Fruit fly (Drosophila melanogaster): ENCODE measurements around the gene CG32201.

The CG32201 gene

DNA sequence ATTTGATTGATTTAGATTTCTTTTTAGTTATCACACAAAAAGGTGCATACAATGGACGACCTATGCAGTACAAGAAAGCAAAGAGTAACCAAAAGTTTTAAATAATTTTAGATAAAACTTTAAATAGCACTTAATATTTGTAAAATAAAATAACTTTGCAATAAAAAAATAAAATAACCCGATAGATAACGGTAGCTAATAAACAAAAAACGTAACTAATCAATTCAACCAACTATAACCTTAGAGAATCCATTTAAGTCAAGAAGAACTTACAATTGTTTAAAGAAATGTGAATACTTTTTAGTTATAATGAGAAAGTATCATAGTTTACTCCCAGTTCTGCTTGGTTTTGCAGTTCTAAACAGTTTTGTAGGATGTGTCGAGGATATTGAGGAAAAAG is at the start of gene CG32201:
Gene CG32201 (plus strand): TSS at position 301 of the 400 bp plus-strand sequence.
- TF ChIP-seq Dll (optimal IDR thresholded peaks at IDR 0.05) (no peak), usp (GFP tag; optimal IDR thresholded peaks at IDR 0.05) (no peak), EcR (GFP tag; optimal IDR thresholded peaks at IDR 0.05) (no peak), pan (optimal IDR thresholded peaks at IDR 0.05) (no peak), psq (optimal IDR thresholded peaks at IDR 0.05) (no peak), CG8478 (optimal IDR thresholded peaks at IDR 0.05) (no peak)

dm6 chr3L:18559958-18560357 is 49.5 kb upstream of the CG32201 start, which contains the start of gene AstC-R1:
Gene AstC-R1 (plus strand): TSS chr3L:18560258.
- TF ChIP-seq Dll (optimal IDR thresholded peaks at IDR 0.05) (no peak), psq (optimal IDR thresholded peaks at IDR 0.05) (no peak), usp (GFP tag; optimal IDR thresholded peaks at IDR 0.05) (no peak), CG8478 (optimal IDR thresholded peaks at IDR 0.05) (no peak), pan (optimal IDR thresholded peaks at IDR 0.05) (no peak), EcR (GFP tag; optimal IDR thresholded peaks at IDR 0.05) (no peak)

DNA sequence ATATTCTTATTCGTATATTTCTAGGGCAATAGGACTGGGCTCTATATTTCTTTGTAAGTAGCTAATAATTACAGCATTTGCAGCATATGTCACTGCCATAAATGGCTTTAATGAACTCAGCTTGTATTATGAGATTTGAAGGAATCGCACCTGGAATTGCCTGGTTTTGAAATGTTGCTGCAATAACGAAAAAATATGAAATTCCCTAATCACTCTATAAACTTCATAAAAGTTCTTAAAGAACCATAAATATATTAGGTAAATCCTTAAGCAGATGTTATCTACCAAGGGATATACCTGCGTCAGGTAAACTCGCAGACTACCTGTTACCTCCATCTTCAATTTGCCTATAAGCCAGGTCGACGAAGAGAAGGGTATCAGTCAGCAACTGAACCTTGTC is 21.0 kb upstream of the CG32201 start, which contains the start of gene CG7271:
Gene CG7271 (plus strand): TSS at position 373 of the 400 bp plus-strand sequence.
- no peak for TF ChIP-seq EcR (GFP tag; optimal IDR thresholded peaks at IDR 0.05)
- TF ChIP-seq pan (optimal IDR thresholded peaks at IDR 0.05), result no peak
- no peak for TF ChIP-seq Dll (optimal IDR thresholded peaks at IDR 0.05)
- no peak for TF ChIP-seq CG8478 (optimal IDR thresholded peaks at IDR 0.05)
- TF ChIP-seq usp (GFP tag; optimal IDR thresholded peaks at IDR 0.05), result no peak
- TF ChIP-seq psq (optimal IDR thresholded peaks at IDR 0.05), result no peak

DNA sequence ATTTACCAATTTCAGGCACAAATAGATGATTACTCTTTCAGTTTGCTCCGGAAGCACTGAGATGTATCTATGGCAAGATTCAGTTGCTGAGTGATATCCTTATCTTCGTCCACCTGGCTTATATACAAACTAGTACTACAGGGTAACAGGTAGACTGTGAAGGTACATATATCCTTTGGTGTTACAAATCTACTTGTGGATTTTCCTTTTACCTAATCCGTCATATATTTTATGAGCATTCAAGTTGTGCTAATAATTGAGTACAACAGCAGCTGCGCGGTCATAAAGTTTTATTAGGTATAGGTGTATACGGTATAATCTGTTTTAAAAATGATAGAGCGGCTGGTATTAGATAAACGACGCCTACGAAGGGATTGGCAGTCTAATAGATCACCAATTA is 15.7 kb upstream of the CG32201 start, which contains the start of gene term:
Gene term (minus strand): TSS at position 101 of the 400 bp plus-strand sequence.
- TF ChIP-seq Dll (optimal IDR thresholded peaks at IDR 0.05) (no peak), usp (GFP tag; optimal IDR thresholded peaks at IDR 0.05) (no peak), pan (optimal IDR thresholded peaks at IDR 0.05) (no peak), EcR (GFP tag; optimal IDR thresholded peaks at IDR 0.05) (no peak), psq (optimal IDR thresholded peaks at IDR 0.05) (no peak), CG8478 (optimal IDR thresholded peaks at IDR 0.05) (no peak)

DNA sequence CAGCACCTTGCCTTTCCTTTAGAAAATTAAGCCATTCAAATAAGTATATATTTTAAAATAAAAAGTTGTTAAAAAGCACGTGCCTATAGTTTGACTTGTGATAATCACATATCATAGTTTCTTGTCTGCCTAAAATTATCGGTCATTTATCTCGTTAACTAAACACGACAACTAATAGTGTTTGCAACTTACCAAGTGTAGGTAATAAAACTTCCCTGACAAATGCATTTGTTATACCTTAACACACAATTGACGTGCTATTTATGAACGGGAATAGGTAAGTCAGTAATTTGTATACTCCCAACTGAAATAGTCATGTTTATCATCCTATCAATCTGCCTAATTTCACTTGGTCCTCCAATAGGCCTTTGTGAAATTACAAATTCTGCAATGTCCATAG is 6.3 kb upstream of the CG32201 start, which contains the start of gene CG18234:
Gene CG18234 (plus strand): TSS at position 301 of the 400 bp plus-strand sequence.
- TF ChIP-seq EcR (GFP tag; optimal IDR thresholded peaks at IDR 0.05) (no peak), pan (optimal IDR thresholded peaks at IDR 0.05) (no peak), CG8478 (optimal IDR thresholded peaks at IDR 0.05) (no peak), Dll (optimal IDR thresholded peaks at IDR 0.05) (no peak), psq (optimal IDR thresholded peaks at IDR 0.05) (no peak)

DNA sequence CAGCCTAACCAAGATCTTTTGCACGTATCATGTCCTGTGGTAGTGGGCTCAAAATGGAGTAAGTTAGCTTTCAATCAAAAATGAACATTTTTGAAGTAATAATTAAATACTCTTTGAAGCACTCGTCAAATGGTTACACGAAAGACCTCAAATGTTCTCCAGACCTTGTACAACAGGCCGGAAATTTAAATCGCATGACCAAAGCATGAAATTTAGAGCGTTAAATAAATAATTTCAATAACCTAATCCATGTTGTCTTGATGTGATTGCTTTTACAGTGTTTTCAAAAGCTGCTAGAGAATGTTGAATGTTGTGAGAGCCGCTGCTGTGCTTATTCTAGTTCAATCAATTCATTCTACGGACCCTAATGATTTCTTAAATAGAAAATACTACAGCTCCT is 4.2 kb upstream of the CG32201 start, which contains the start of gene CG18233:
Gene CG18233 (plus strand): TSS at position 301 of the 400 bp plus-strand sequence.
- no peak for TF ChIP-seq EcR (GFP tag; optimal IDR thresholded peaks at IDR 0.05)
- no peak for TF ChIP-seq Dll (optimal IDR thresholded peaks at IDR 0.05)
- TF ChIP-seq psq (optimal IDR thresholded peaks at IDR 0.05), result no peak
- no peak for TF ChIP-seq CG8478 (optimal IDR thresholded peaks at IDR 0.05)
- no peak for TF ChIP-seq pan (optimal IDR thresholded peaks at IDR 0.05)
- no peak for TF ChIP-seq usp (GFP tag; optimal IDR thresholded peaks at IDR 0.05)

DNA sequence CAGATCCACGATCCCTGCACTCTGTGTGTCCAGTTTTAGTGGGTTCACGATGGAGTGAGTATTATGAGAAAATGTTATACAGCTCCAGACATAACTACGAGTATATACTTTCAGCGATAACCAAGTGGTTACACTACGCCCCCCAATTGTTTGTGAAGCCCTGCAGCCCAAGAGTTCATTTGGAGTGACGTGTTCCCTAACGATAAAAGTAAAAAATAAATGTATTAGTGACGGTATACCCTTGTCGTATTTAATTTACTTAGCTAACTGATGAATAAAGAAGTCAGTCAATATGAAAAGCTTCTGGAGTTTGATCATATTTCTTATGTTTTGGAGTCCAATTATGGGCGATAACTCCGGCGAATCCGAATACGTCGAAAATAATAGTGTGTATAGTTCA is 2.3 kb upstream of the CG32201 start, which contains the start of gene CG18231:
Gene CG18231 (plus strand): TSS at position 301 of the 400 bp plus-strand sequence.
- no peak for TF ChIP-seq usp (GFP tag; optimal IDR thresholded peaks at IDR 0.05)
- no peak for TF ChIP-seq Dll (optimal IDR thresholded peaks at IDR 0.05)
- TF ChIP-seq psq (optimal IDR thresholded peaks at IDR 0.05), result no peak
- no peak for TF ChIP-seq pan (optimal IDR thresholded peaks at IDR 0.05)
- no peak for TF ChIP-seq CG8478 (optimal IDR thresholded peaks at IDR 0.05)
- TF ChIP-seq EcR (GFP tag; optimal IDR thresholded peaks at IDR 0.05), result no peak

DNA sequence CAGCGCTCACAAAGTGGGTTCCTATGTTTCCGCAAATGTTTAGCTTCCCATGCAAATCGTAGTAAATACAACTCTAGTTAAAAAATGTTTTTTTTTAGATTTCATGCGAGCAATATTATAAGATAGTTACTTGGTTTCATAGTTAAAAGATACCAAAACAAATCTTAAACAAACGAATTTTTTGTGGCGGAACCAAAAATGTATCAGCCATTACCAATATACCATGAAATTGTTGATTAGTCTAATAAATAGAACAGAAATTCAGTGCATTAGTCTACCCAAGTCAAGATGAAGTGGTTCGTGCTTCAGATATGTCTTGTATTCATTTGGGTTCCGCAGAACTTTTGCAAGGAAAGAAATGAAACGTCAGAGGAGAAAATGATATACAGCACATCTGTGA is 2.2 kb downstream of the CG32201 start, which contains the start of gene CG32199:
Gene CG32199 (plus strand): TSS at position 301 of the 400 bp plus-strand sequence.
- TF ChIP-seq CG8478 (optimal IDR thresholded peaks at IDR 0.05), result no peak
- TF ChIP-seq psq (optimal IDR thresholded peaks at IDR 0.05), result no peak
- no peak for TF ChIP-seq pan (optimal IDR thresholded peaks at IDR 0.05)
- TF ChIP-seq EcR (GFP tag; optimal IDR thresholded peaks at IDR 0.05), result no peak
- TF ChIP-seq usp (GFP tag; optimal IDR thresholded peaks at IDR 0.05), result no peak
- TF ChIP-seq Dll (optimal IDR thresholded peaks at IDR 0.05), result no peak

DNA sequence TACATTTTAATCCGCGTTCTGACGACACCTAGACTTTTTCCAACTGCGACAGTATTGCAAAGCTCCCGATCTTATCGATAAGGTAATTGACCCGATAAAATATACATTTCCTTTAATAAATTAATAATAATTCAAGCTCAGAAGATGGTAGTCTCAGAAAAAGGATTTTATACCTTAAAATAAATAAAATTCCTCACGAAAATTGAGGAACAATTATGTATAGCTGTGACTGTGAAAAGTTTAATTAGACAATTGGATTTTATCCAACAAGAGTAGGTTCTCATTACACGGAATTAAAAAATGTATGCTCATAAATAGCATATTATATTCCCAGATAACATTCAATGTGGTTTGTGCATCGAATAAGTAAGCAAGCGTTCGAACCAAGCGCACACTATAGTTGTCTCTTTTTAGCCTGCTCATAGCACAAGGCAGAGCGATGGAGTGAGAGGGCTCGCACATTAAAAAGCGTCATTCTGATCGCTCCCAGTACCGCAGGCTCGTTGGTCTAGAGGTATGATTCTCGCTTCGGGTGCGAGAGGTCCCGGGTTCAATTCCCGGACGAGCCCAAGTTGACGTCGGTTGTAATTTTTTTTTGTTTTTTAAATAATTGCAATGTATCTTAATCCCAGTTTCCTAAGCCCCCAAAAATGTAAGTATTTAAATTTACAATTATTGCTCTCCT is 8.6 kb downstream of the CG32201 start, which contains the start of the genes CG13380 and CG4174:
Gene CG13380 (minus strand): TSS at position 51 of the 685 bp plus-strand sequence.
Gene CG4174 (minus strand): TSS at position 51 of the 685 bp plus-strand sequence.
- TF ChIP-seq usp (GFP tag; optimal IDR thresholded peaks at IDR 0.05) (no peak), CG8478 (optimal IDR thresholded peaks at IDR 0.05) (no peak), Dll (optimal IDR thresholded peaks at IDR 0.05) (no peak), psq (optimal IDR thresholded peaks at IDR 0.05) (no peak), pan (optimal IDR thresholded peaks at IDR 0.05) (no peak), EcR (GFP tag; optimal IDR thresholded peaks at IDR 0.05) (no peak)

DNA sequence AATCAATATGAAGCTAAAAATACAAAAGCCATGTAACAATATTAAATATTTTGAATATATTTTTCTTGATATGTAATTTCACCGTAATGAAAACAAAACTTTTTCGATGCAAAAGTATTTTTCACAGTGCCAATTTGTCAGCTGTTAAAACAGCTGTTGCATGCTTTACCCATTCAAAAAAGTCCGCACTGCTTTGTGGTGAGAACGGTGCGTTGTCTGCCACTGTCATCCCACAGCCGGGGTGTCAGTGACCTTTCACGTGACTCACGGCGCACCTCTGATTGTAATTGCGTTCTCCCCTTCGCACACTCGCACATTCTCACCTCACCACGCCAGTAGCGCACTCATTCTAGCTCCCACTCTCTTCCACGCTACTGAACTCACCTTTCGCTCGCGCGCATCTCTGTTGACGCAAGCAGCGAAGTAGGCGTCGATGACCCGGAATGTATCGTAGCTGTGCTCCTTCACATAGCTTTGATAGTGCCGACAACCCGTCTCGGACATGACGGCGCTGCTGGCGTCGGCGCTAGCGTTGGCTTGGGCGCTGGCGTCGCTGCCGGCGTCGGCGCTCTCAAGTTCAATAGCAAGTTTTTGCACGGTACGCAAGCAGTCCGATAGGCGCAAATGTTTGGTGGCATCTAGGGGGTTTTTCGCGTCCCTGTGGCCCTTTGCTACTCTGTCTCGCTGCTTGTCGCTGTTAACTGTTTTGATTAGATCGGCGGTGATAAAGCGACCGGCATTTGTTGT is 11.7 kb downstream of the CG32201 start:
- no peak for TF ChIP-seq usp (GFP tag; optimal IDR thresholded peaks at IDR 0.05)
- peak; percentile 92 to 99 for TF ChIP-seq EcR (GFP tag; optimal IDR thresholded peaks at IDR 0.05)
- TF ChIP-seq CG8478 (optimal IDR thresholded peaks at IDR 0.05), result no peak
- TF ChIP-seq Dll (optimal IDR thresholded peaks at IDR 0.05), result peak; percentile 79
- TF ChIP-seq pan (optimal IDR thresholded peaks at IDR 0.05), result peak; percentile 61
- TF ChIP-seq psq (optimal IDR thresholded peaks at IDR 0.05), result no peak

DNA sequence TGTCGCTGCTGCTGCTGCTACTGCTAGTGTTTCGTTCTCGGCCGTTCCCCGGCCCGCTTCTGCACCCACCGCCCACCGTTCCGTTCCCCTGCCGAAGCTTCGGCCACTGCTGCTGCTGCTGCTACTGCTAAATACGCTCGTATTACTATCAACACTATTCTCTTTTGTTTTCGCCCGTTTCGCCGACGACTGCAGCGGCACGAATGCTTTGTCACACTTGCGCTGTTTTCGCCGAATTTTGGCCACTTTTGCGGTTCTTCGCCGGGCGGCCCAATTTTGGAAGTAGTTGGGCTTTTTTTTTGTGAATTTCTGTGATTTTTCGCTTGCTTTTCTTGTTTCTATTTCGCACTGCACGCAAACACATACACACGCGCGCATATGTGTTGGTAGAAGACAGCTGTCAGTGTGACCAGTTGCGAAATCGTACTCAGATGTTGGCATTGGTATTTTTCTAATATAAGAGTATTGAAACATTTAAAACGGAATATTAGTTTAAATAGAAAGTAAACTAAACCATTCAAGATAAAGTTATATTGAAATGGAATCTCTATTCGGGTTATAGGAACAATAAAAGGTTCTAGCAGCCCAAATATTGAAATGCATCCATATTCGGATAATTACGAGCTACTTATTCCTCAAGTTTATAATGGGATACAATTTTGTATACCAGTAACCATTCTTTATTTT is 12.5 kb downstream of the CG32201 start, which contains the start of gene not:
Gene not (minus strand): TSS at position 395 of the 687 bp plus-strand sequence.
- TF ChIP-seq Dll (optimal IDR thresholded peaks at IDR 0.05) (no peak), pan (optimal IDR thresholded peaks at IDR 0.05) (no peak), usp (GFP tag; optimal IDR thresholded peaks at IDR 0.05) (no peak), psq (optimal IDR thresholded peaks at IDR 0.05) (no peak), EcR (GFP tag; optimal IDR thresholded peaks at IDR 0.05) (no peak), CG8478 (optimal IDR thresholded peaks at IDR 0.05) (no peak)

Data from whole organism.